Worm (Caenorhabditis elegans) whole organism, L4 larva: ENCODE measurements around the gene romo-1.

ENCODE experiments used
- Y48G9A.11 ChIP-seq: fragments of 200-800 bp; sonication (Bioruptor generic); IDR thresholded peaks from 2 replicates; pipeline ENCODE4 v1.3.6; 2022; ENCODE audit warnings: missing genetic modification reagents, missing genetic modification characterization, missing compliant biosample characterization
- arid-1 ChIP-seq: fragments of 200-800 bp; sonication (Bioruptor generic); conservative IDR thresholded peaks from 2 replicates; pipeline ENCODE4 v1.3.6; 2022; ENCODE audit warnings: missing genetic modification reagents, missing genetic modification characterization, missing compliant biosample characterization
- lin-13 ChIP-seq: fragments of 150-350 bp; optimal IDR thresholded peaks from 2 replicates; lab custom pipeline; 2014; ENCODE audit warnings: missing biosample characterization, missing genetic modification reagents, missing genetic modification characterization
- mep-1 ChIP-seq: fragments of 150-350 bp; sonication (generic microtip); optimal IDR thresholded peaks from 3 replicates; lab custom pipeline; 2014; ENCODE audit warnings: missing biosample characterization, missing genetic modification characterization
- nhr-11 ChIP-seq: fragments of 150-350 bp; optimal IDR thresholded peaks from 2 replicates; lab custom pipeline; 2014; ENCODE audit warnings: missing biosample characterization, missing genetic modification characterization
- nhr-28 ChIP-seq: fragments of 150-350 bp; optimal IDR thresholded peaks from 2 replicates; lab custom pipeline; 2014; ENCODE audit warnings: missing biosample characterization, missing genetic modification characterization
- nhr-76 ChIP-seq: fragments of 150-350 bp; optimal IDR thresholded peaks from 2 replicates; lab custom pipeline; 2014; ENCODE audit warnings: missing biosample characterization, missing genetic modification characterization
- rbr-2 ChIP-seq: sonication (generic microtip); optimal IDR thresholded peaks from 2 replicates; lab custom pipeline; 2016; ENCODE audit warnings: missing genotype, missing genetic modification characterization, missing compliant biosample characterization
- snpc-4 ChIP-seq: fragments of 150-350 bp; optimal IDR thresholded peaks from 2 replicates; lab custom pipeline; 2014; ENCODE audit warnings: missing biosample characterization, missing genetic modification characterization
- tag-97 ChIP-seq: fragments of 200-800 bp; sonication (Bioruptor generic); IDR thresholded peaks from 2 replicates; pipeline ENCODE4 v1.3.6; 2022; ENCODE audit warnings: missing genetic modification characterization, missing compliant biosample characterization
- zag-1 ChIP-seq: fragments of 150-350 bp; optimal IDR thresholded peaks from 2 replicates; lab custom pipeline; 2014; ENCODE audit warnings: missing biosample characterization, missing genetic modification characterization
- ztf-11 ChIP-seq: fragments of 150-350 bp; optimal IDR thresholded peaks from 2 replicates; lab custom pipeline; 2014; ENCODE audit warnings: missing biosample characterization, missing genetic modification characterization
- ztf-7 ChIP-seq: fragments of 150-350 bp; optimal IDR thresholded peaks from 2 replicates; lab custom pipeline; 2014; ENCODE audit warnings: missing biosample characterization, missing genetic modification characterization

- no peak for TF ChIP-seq rbr-2 (tag; lab: Kevin White, UChicago)
- TF ChIP-seq lin-13, result no peak
- no peak for TF ChIP-seq ztf-11 (tag; lab: Kevin White, UChicago)
- TF ChIP-seq Y48G9A.11, result no peak
- TF ChIP-seq ztf-7 (tag; lab: Kevin White, UChicago), result no peak
- TF ChIP-seq tag-97 (GFP tag; lab: Robert Waterston, UW), result no peak
- no peak for TF ChIP-seq mep-1 (tag; lab: Kevin White, UChicago)
- TF ChIP-seq nhr-11 (tag; lab: Kevin White, UChicago), result no peak
- no peak for TF ChIP-seq arid-1 (GFP tag; lab: Robert Waterston, UW)
- TF ChIP-seq snpc-4 (tag; lab: Kevin White, UChicago), result no peak
- no peak for TF ChIP-seq zag-1 (tag; lab: Kevin White, UChicago)
- TF ChIP-seq nhr-28, result no peak
- TF ChIP-seq nhr-76 (tag; lab: Kevin White, UChicago), result no peak
Observed at ce11 chrII:13278214-13278613, 40.5 kb upstream of the romo-1 start.
